Fruit fly (Drosophila melanogaster) whole organism, pupa: ENCODE results near the gene CG13028.

ENCODE experiments used
- CG10348 ChIP-seq: fragments of 200-800 bp; sonication (Bioruptor generic); IDR thresholded peaks from 2 replicates; pipeline ENCODE4 v1.3.6; 2022; ENCODE audit warnings: missing biosample characterization, missing genetic modification characterization
- CG15710 ChIP-seq: fragments of 200-800 bp; sonication (Bioruptor generic); optimal IDR thresholded peaks from 2 replicates; lab custom pipeline; 2018; ENCODE audit warnings: missing biosample characterization, mild to moderate bottlenecking, missing genetic modification characterization, moderate library complexity
- CG17806 ChIP-seq: fragments of 200-800 bp; sonication (Bioruptor generic); optimal IDR thresholded peaks from 2 replicates; lab custom pipeline; 2018; ENCODE audit warnings: missing biosample characterization, mild to moderate bottlenecking, missing genetic modification characterization, moderate library complexity
- CG34367 ChIP-seq: fragments of 200-800 bp; sonication (Bioruptor generic); optimal IDR thresholded peaks from 2 replicates; lab custom pipeline; 2018; ENCODE audit warnings: missing biosample characterization, mild to moderate bottlenecking, missing genetic modification characterization
- CG4496 ChIP-seq: fragments of 200-800 bp; sonication (Bioruptor generic); IDR thresholded peaks from 3 replicates; pipeline ENCODE4 v1.3.6; 2022; ENCODE audit warnings: missing biosample characterization, missing genetic modification characterization
- CG9948 ChIP-seq: fragments of 200-800 bp; sonication (Bioruptor generic); optimal IDR thresholded peaks from 2 replicates; lab custom pipeline; 2018; ENCODE audit warnings: missing biosample characterization, mild to moderate bottlenecking, missing genetic modification characterization, moderate library complexity
- EcR ChIP-seq: fragments of 200-800 bp; sonication (Bioruptor generic); optimal IDR thresholded peaks from 3 replicates; lab custom pipeline; 2019; ENCODE audit warnings: missing biosample characterization, missing genetic modification characterization, mild to moderate bottlenecking, moderate library complexity, missing genetic modification reagents
- Ets98B ChIP-seq: fragments of 200-800 bp; sonication (Bioruptor generic); IDR thresholded peaks from 2 replicates; pipeline ENCODE4 v1.3.6; 2022; ENCODE audit warnings: missing biosample characterization, missing genetic modification characterization
- Pif1B ChIP-seq: fragments of 200-800 bp; sonication (Bioruptor generic); optimal IDR thresholded peaks from 3 replicates; lab custom pipeline; 2016; ENCODE audit warnings: missing biosample characterization, missing genetic modification characterization
- Snoo ChIP-seq: fragments of 200-800 bp; sonication (Bioruptor generic); optimal IDR thresholded peaks from 3 replicates; lab custom pipeline; 2017; ENCODE audit warnings: missing biosample characterization, mild to moderate bottlenecking, missing genetic modification characterization, inconsistent platforms

dm6 chr3L:16884037-16884436 is 39.0 kb upstream of the CG13028 start:
- no peak for TF ChIP-seq CG9948
- no peak for TF ChIP-seq Snoo (tag; lab: Kevin White, UChicago)
- TF ChIP-seq CG10348, result no peak
- TF ChIP-seq CG34367 (tag; lab: Kevin White, UChicago), result no peak
- TF ChIP-seq Pif1B (GFP tag; lab: Kevin White, UChicago), result no peak
- TF ChIP-seq CG15710, result no peak
- TF ChIP-seq CG17806 (tag; lab: Kevin White, UChicago), result no peak
- peak; percentile 68 for TF ChIP-seq EcR (GFP tag; lab: Kevin White, UChicago)
- no peak for TF ChIP-seq Ets98B (GFP tag; lab: Robert Waterston, UW)
- TF ChIP-seq CG4496 (GFP tag; lab: Robert Waterston, UW), result 0 out of 3 replicates have a peak, but pooled peaks have one; percentile 13
